Fruit fly (Drosophila melanogaster): Measurements from ENCODE around the gene Fadd.

The Fadd gene

dm6 chr3R:22034160-22034742 is at the start of gene Fadd, which contains the start of the genes CG45099, CG6015 and pit (continued):
- peak; percentile 41; the same call in 1 of the 2 replicates for TF ChIP-seq E2f2 (GFP tag; IDR thresholded peaks at IDR 0.05)
- TF ChIP-seq CG10267 (tag; optimal IDR thresholded peaks at IDR 0.05), result peak; percentile 46
- peak; percentile 7 for TF ChIP-seq CG2712 (tag; optimal IDR thresholded peaks at IDR 0.05)
- peak; percentile 74 for TF ChIP-seq Dref (GFP tag; IDR thresholded peaks at IDR 0.05)
- TF ChIP-seq crc (GFP tag; optimal IDR thresholded peaks at IDR 0.05), result no peak
- TF ChIP-seq sisA (GFP tag; IDR thresholded peaks at IDR 0.05), result no peak
- TF ChIP-seq ATbp (GFP tag; optimal IDR thresholded peaks at IDR 0.05), result no peak
- no peak for TF ChIP-seq CG10209 (GFP tag; optimal IDR thresholded peaks at IDR 0.05)
- no peak for TF ChIP-seq hkb (optimal IDR thresholded peaks at IDR 0.05)
- no peak for TF ChIP-seq hkb (GFP tag; IDR thresholded peaks at IDR 0.05)
- no peak for TF ChIP-seq bigmax (GFP tag; optimal IDR thresholded peaks at IDR 0.05)
- TF ChIP-seq CG1792 (GFP tag; optimal IDR thresholded peaks at IDR 0.05), result no peak
- no peak for TF ChIP-seq Eip74EF (GFP tag; optimal IDR thresholded peaks at IDR 0.05)
- TF ChIP-seq BEAF-32 (GFP tag; optimal IDR thresholded peaks at IDR 0.05), result peak; percentile 73
- no peak for TF ChIP-seq tio (GFP tag; optimal IDR thresholded peaks at IDR 0.05)
- TF ChIP-seq CG32532 (GFP tag; IDR thresholded peaks at IDR 0.05), result no peak
- TF ChIP-seq CG7786 (GFP tag; optimal IDR thresholded peaks at IDR 0.05), result no peak
- no peak for TF ChIP-seq so (GFP tag; IDR thresholded peaks at IDR 0.05)
- no peak for TF ChIP-seq CG13894 (tag; optimal IDR thresholded peaks at IDR 0.05)
- TF ChIP-seq pros (GFP tag; optimal IDR thresholded peaks at IDR 0.05), result no peak
- no peak for TF ChIP-seq CG1647 (GFP tag; optimal IDR thresholded peaks at IDR 0.05)
- TF ChIP-seq CG8944 (GFP tag; optimal IDR thresholded peaks at IDR 0.05), result no peak
- no peak for TF ChIP-seq Usf (GFP tag; optimal IDR thresholded peaks at IDR 0.05)
- no peak for TF ChIP-seq HmgZ (tag; optimal IDR thresholded peaks at IDR 0.05)
- TF ChIP-seq shn (GFP tag; optimal IDR thresholded peaks at IDR 0.05), result no peak
- TF ChIP-seq sqz (GFP tag; optimal IDR thresholded peaks at IDR 0.05), result no peak
- peak; percentile 42 for TF ChIP-seq CG2120 (GFP tag; optimal IDR thresholded peaks at IDR 0.05)
- no peak for TF ChIP-seq CG4424 (GFP tag; optimal IDR thresholded peaks at IDR 0.05)
- TF ChIP-seq NK7.1 (GFP tag; optimal IDR thresholded peaks at IDR 0.05), result no peak
- peak; percentile 57 for TF ChIP-seq CG14710 (tag; optimal IDR thresholded peaks at IDR 0.05)
- no peak for TF ChIP-seq Fer1 (GFP tag; optimal IDR thresholded peaks at IDR 0.05)
- TF ChIP-seq ftz-f1 (GFP tag; optimal IDR thresholded peaks at IDR 0.05), result no peak
- no peak for TF ChIP-seq oc (tag; optimal IDR thresholded peaks at IDR 0.05)
- TF ChIP-seq gsb (GFP tag; IDR thresholded peaks at IDR 0.05), result no peak
- TF ChIP-seq PHDP (tag; optimal IDR thresholded peaks at IDR 0.05), result no peak
- TF ChIP-seq Med (GFP tag), result peak; percentile 92
- no peak for TF ChIP-seq Vsx1 (GFP tag; optimal IDR thresholded peaks at IDR 0.05)
- TF ChIP-seq nom (GFP tag; optimal IDR thresholded peaks at IDR 0.05), result no peak
- no peak for TF ChIP-seq gro (GFP tag; optimal IDR thresholded peaks at IDR 0.05)
- no peak for TF ChIP-seq fd64A (GFP tag; optimal IDR thresholded peaks at IDR 0.05)
- TF ChIP-seq CG17612 (GFP tag; IDR thresholded peaks at IDR 0.05), result no peak
- TF ChIP-seq Trl (optimal IDR thresholded peaks at IDR 0.05), result no peak
- no peak for TF ChIP-seq Trl (GFP tag; optimal IDR thresholded peaks at IDR 0.05)
- TF ChIP-seq CG16863 (GFP tag; optimal IDR thresholded peaks at IDR 0.05), result no peak
- TF ChIP-seq CG2116 (GFP tag; optimal IDR thresholded peaks at IDR 0.05), result peak; percentile 74
- TF ChIP-seq CG2129 (GFP tag; IDR thresholded peaks at IDR 0.05; ENCODE audit: partially characterized antibody), result no peak
- TF ChIP-seq Aef1 (GFP tag; IDR thresholded peaks at IDR 0.05), result no peak
- no peak for TF ChIP-seq CG5180 (GFP tag; optimal IDR thresholded peaks at IDR 0.05)
- TF ChIP-seq tap (tag; optimal IDR thresholded peaks at IDR 0.05), result no peak
- TF ChIP-seq nerfin-1 (tag; optimal IDR thresholded peaks at IDR 0.05), result peak; percentile 30
- TF ChIP-seq Poxn (GFP tag; IDR thresholded peaks at IDR 0.05), result no peak

Data from whole organism, embryonic.